Worm (Caenorhabditis elegans) whole organism, late embryonic: ENCODE data around the gene hpo-9.

Experiments used
- C38D4.7 ChIP-seq: fragments of 200-800 bp; sonication (Bioruptor generic); optimal IDR thresholded peaks from 2 replicates; lab custom pipeline; 2018; ENCODE audit warnings: mild to moderate bottlenecking, missing genetic modification characterization, moderate library complexity, missing compliant biosample characterization
- elt-4 ChIP-seq: sonication (generic microtip); optimal IDR thresholded peaks from 2 replicates; lab custom pipeline; 2016; ENCODE audit warnings: missing genetic modification characterization, missing compliant biosample characterization
- fax-1 ChIP-seq: sonication (generic microtip); optimal IDR thresholded peaks from 2 replicates; lab custom pipeline; 2016; ENCODE audit warnings: missing genotype, missing genetic modification characterization, missing compliant biosample characterization

ce11 chrV:7201353-7201752 is 35.6 kb downstream of the hpo-9 start:
- TF ChIP-seq C38D4.7 (GFP tag; lab: Kevin White, UChicago) (no peak), elt-4 (tag; lab: Kevin White, UChicago) (no peak), fax-1 (tag; lab: Kevin White, UChicago) (no peak)
